Worm (Caenorhabditis elegans) whole organism, mixed stage, embryonic: Measurements from ENCODE around the gene amx-1.
"Not testable (repeated sequence)": the region's sequence is repeated elsewhere in the genome, so short reads cannot be mapped to it uniquely, and the experiment has no call there.

Source experiments
- M03D4.4 ChIP-seq: sonication (generic microtip); optimal IDR thresholded peaks from 2 replicates; lab custom pipeline; 2017; ENCODE audit warnings: mild to moderate bottlenecking, missing genetic modification characterization, missing compliant biosample characterization
- bed-3 ChIP-seq: fragments of 200-800 bp; sonication (Bioruptor generic); optimal IDR thresholded peaks from 3 replicates; lab custom pipeline; 2018; ENCODE audit warnings: mild to moderate bottlenecking, missing genetic modification characterization, moderate library complexity, missing compliant biosample characterization
- blmp-1 ChIP-seq: fragments of 150-350 bp; optimal IDR thresholded peaks from 2 replicates; lab custom pipeline; 2014; ENCODE audit warnings: missing biosample characterization, missing genetic modification characterization
- ceh-39 ChIP-seq: fragments of 150-350 bp; optimal IDR thresholded peaks from 2 replicates; lab custom pipeline; 2014; ENCODE audit warnings: missing biosample characterization, missing genetic modification characterization
- ceh-43 ChIP-seq: fragments of 200-800 bp; sonication (Bioruptor generic); optimal IDR thresholded peaks from 2 replicates; lab custom pipeline; 2018; ENCODE audit warnings: mild to moderate bottlenecking, missing genetic modification characterization, moderate library complexity, missing compliant biosample characterization
- ceh-83 ChIP-seq: fragments of 200-800 bp; sonication (Bioruptor generic); optimal IDR thresholded peaks from 2 replicates; lab custom pipeline; 2018; ENCODE audit warnings: mild to moderate bottlenecking, missing genetic modification characterization, missing compliant biosample characterization
- ces-1 ChIP-seq: fragments of 150-350 bp; optimal IDR thresholded peaks from 2 replicates; lab custom pipeline; 2014; ENCODE audit warnings: missing biosample characterization, missing genetic modification reagents, missing genetic modification characterization
- cnd-1 ChIP-seq: fragments of 200-800 bp; sonication (Bioruptor generic); optimal IDR thresholded peaks from 2 replicates; lab custom pipeline; 2018; ENCODE audit warnings: mild to moderate bottlenecking, missing genetic modification characterization, missing compliant biosample characterization
- drap-1 ChIP-seq: fragments of 200-800 bp; sonication (Bioruptor generic); optimal IDR thresholded peaks from 3 replicates; lab custom pipeline; 2018; ENCODE audit warnings: mild to moderate bottlenecking, missing genetic modification characterization, missing compliant biosample characterization
- elt-1 ChIP-seq: sonication (generic microtip); optimal IDR thresholded peaks from 2 replicates; lab custom pipeline; 2017; ENCODE audit warnings: missing genetic modification characterization, mild to moderate bottlenecking, missing compliant biosample characterization, antibody characterized with exemption, moderate library complexity, borderline replicate concordance; ENCODE audit not compliant: insufficient read depth
- elt-3 ChIP-seq: fragments of 150-350 bp; optimal IDR thresholded peaks from 2 replicates; lab custom pipeline; 2014; ENCODE audit warnings: missing biosample characterization, missing genetic modification characterization
- ham-2 ChIP-seq: fragments of 200-800 bp; sonication (Bioruptor generic); optimal IDR thresholded peaks from 2 replicates; lab custom pipeline; 2018; ENCODE audit warnings: mild to moderate bottlenecking, missing genetic modification characterization, missing compliant biosample characterization
- hlh-1 ChIP-seq: fragments of 150-350 bp; optimal IDR thresholded peaks from 2 replicates; lab custom pipeline; 2014; ENCODE audit warnings: missing biosample characterization, missing genetic modification reagents, missing genetic modification characterization
- lin-13 ChIP-seq: fragments of 150-350 bp; optimal IDR thresholded peaks from 2 replicates; lab custom pipeline; 2014; ENCODE audit warnings: missing biosample characterization, missing genetic modification characterization
- lin-32 ChIP-seq: fragments of 200-800 bp; sonication (Bioruptor generic); optimal IDR thresholded peaks from 2 replicates; lab custom pipeline; 2018; ENCODE audit warnings: mild to moderate bottlenecking, missing genetic modification characterization, missing compliant biosample characterization
- lsy-2 ChIP-seq: fragments of 150-350 bp; optimal IDR thresholded peaks from 2 replicates; lab custom pipeline; 2014; ENCODE audit warnings: missing biosample characterization, missing genetic modification characterization
- mab-5 ChIP-seq: fragments of 150-350 bp; optimal IDR thresholded peaks from 2 replicates; lab custom pipeline; 2014; ENCODE audit warnings: missing biosample characterization, missing genetic modification characterization
- mep-1 ChIP-seq: fragments of 150-350 bp; optimal IDR thresholded peaks from 2 replicates; lab custom pipeline; 2017; ENCODE audit warnings: missing biosample characterization, missing genetic modification reagents, missing genetic modification characterization, inconsistent platforms
- mls-2 ChIP-seq: sonication (generic microtip); optimal IDR thresholded peaks from 2 replicates; lab custom pipeline; 2016; ENCODE audit warnings: mild to moderate bottlenecking, missing genetic modification characterization, moderate library complexity, missing compliant biosample characterization
- nhr-12 ChIP-seq: fragments of 150-350 bp; optimal IDR thresholded peaks from 2 replicates; lab custom pipeline; 2014; ENCODE audit warnings: missing biosample characterization, missing genetic modification characterization
- nhr-2 ChIP-seq: fragments of 150-350 bp; optimal IDR thresholded peaks from 2 replicates; lab custom pipeline; 2014; ENCODE audit warnings: missing biosample characterization, missing genetic modification characterization
- nhr-28 ChIP-seq: fragments of 150-350 bp; optimal IDR thresholded peaks from 2 replicates; lab custom pipeline; 2014; ENCODE audit warnings: missing biosample characterization, missing genetic modification characterization
- nhr-76 ChIP-seq: sonication (generic microtip); optimal IDR thresholded peaks from 2 replicates; lab custom pipeline; 2017; ENCODE audit warnings: missing biosample characterization, missing genetic modification characterization
- pha-4 ChIP-seq: fragments of 150-350 bp; optimal IDR thresholded peaks from 2 replicates; lab custom pipeline; 2018; ENCODE audit warnings: missing biosample characterization, missing genetic modification reagents, missing genetic modification characterization
- sem-2 ChIP-seq: fragments of 200-800 bp; sonication (Bioruptor generic); optimal IDR thresholded peaks from 2 replicates; lab custom pipeline; 2018; ENCODE audit warnings: mild to moderate bottlenecking, missing genetic modification characterization, missing compliant biosample characterization
- snpc-4 ChIP-seq: fragments of 150-350 bp; optimal IDR thresholded peaks from 2 replicates; lab custom pipeline; 2014; ENCODE audit warnings: missing biosample characterization, missing genetic modification characterization
- sptf-1 ChIP-seq: sonication (generic microtip); optimal IDR thresholded peaks from 2 replicates; lab custom pipeline; 2017; ENCODE audit warnings: mild to moderate bottlenecking, missing genetic modification characterization, moderate library complexity, missing compliant biosample characterization
- tbx-8 ChIP-seq: fragments of 200-800 bp; sonication (Bioruptor generic); optimal IDR thresholded peaks from 2 replicates; lab custom pipeline; 2018; ENCODE audit warnings: mild to moderate bottlenecking, missing genetic modification characterization, moderate library complexity, missing compliant biosample characterization
- unc-120 ChIP-seq: sonication (generic microtip); optimal IDR thresholded peaks from 2 replicates; lab custom pipeline; 2017; ENCODE audit warnings: missing genetic modification characterization, missing compliant biosample characterization; ENCODE audit not compliant: poor library complexity, severe bottlenecking
- unc-39 ChIP-seq: fragments of 150-350 bp; optimal IDR thresholded peaks from 2 replicates; lab custom pipeline; 2014; ENCODE audit warnings: missing biosample characterization, missing genetic modification characterization
- unc-62 ChIP-seq: fragments of 150-350 bp; optimal IDR thresholded peaks from 2 replicates; lab custom pipeline; 2014; ENCODE audit warnings: missing biosample characterization, missing genetic modification reagents, missing genetic modification characterization
- ztf-11 ChIP-seq: fragments of 150-350 bp; optimal IDR thresholded peaks from 2 replicates; lab custom pipeline; 2014; ENCODE audit warnings: missing biosample characterization, missing genetic modification characterization

Gene amx-1

ce11 chrIII:3839635-3840034 is 17.4 kb downstream of the amx-1 start, which contains the start of gene cyp-25A3:
Gene cyp-25A3 (minus strand): TSS chrIII:3839735.
- TF ChIP-seq tbx-8 (GFP tag; lab: Kevin White, UChicago) (no peak), ceh-43 (no peak), lin-13 (tag; lab: Kevin White, UChicago) (no peak), nhr-76 (tag; lab: Kevin White, UChicago) (no peak), mab-5 (tag; lab: Kevin White, UChicago) (no peak), nhr-28 (tag; lab: Kevin White, UChicago) (no peak), hlh-1 (tag; lab: Kevin White, UChicago) (no peak), ces-1 (GFP tag; lab: Kevin White, UChicago) (no peak), ceh-39 (no peak), elt-3 (tag; lab: Kevin White, UChicago) (no peak), blmp-1 (tag; lab: Kevin White, UChicago) (no peak)

ce11 chrIII:3840279-3840678 is 18.1 kb downstream of the amx-1 start, which contains the start of gene C36A4.11:
Gene C36A4.11 (plus strand): TSS chrIII:3840579.
- TF ChIP-seq snpc-4, ztf-11, blmp-1 (tag; lab: Kevin White, UChicago): not testable (repeated sequence)

ce11 chrIII:3843514-3843913 is 21.3 kb downstream of the amx-1 start, which contains the start of gene C36A4.4:
Gene C36A4.4 (minus strand): TSS chrIII:3843614.
- TF ChIP-seq blmp-1 (tag; lab: Kevin White, UChicago); ceh-39; ces-1 (GFP tag; lab: Kevin White, UChicago): not testable (repeated sequence)

DNA sequence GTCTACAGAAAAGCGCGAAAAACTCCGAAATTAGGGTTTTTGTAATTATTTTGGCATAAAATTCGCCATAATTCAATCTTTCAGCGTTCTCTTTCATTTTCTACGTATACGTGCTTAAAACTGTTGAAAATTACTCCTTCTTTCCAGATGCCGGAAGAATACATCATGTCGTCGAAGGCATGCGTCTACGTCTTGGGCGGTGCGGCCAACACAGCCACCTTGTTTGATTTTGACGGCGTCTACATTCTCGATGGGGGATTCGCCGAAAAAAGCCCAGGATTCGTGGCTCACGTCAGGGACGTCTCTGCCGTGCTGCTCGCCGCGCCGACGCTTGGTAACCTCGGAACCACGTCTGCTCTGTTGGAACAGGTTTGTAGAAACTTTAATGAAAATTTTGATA is 22.5 kb downstream of the amx-1 start, which contains the start of gene maph-1.3:
maph-1.3 (plus strand) TSS at position 148 of the 400 bp plus-strand sequence.
- not testable (repeated sequence) for TF ChIP-seq elt-3 (tag; lab: Kevin White, UChicago); M03D4.4 (tag; lab: Kevin White, UChicago); pha-4

DNA sequence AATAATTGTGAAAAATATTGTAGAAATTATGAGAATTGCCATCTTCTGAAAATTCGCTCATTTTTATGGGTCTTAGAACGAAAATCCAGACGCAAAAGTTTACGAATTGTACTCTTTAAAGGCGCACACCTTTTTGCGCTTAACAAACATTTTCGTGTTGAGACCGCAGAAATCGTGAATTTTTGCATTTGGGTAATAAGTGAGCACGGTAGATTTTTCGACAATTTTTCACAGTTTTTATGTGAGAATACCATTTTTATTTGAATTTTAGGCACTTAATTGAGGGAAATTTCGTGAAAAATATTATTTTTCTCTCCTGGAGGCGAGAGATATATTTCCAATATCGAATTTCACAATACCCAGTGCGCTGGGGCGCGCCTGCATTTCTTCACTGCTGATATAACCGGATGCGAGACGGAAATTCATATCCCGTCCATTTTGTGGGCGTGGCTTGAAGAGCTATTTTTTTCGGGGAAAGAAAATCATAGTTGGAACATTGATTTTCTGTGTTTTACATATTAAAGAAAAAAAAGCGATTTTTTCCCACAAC is 29.9 kb downstream of the amx-1 start, which contains the start of gene cyp-25A4:
cyp-25A4 (minus strand) TSS at position 51 of the 550 bp plus-strand sequence.
- TF ChIP-seq ztf-11 (tag; lab: Kevin White, UChicago); lsy-2 (tag; lab: Kevin White, UChicago); pha-4: not testable (repeated sequence)

ce11 chrIII:3854868-3855267 is 32.7 kb downstream of the amx-1 start:
- TF ChIP-seq lsy-2 (tag; lab: Kevin White, UChicago) = peak; percentile 52
- TF ChIP-seq, all 35 proteins: peak for 1; not testable (repeated sequence) for 34

- TF ChIP-seq lsy-2 (tag; lab: Kevin White, UChicago) = peak; percentile 88
Measured at ce11 chrIII:3857007-3857406, 34.8 kb downstream of the amx-1 start.

DNA sequence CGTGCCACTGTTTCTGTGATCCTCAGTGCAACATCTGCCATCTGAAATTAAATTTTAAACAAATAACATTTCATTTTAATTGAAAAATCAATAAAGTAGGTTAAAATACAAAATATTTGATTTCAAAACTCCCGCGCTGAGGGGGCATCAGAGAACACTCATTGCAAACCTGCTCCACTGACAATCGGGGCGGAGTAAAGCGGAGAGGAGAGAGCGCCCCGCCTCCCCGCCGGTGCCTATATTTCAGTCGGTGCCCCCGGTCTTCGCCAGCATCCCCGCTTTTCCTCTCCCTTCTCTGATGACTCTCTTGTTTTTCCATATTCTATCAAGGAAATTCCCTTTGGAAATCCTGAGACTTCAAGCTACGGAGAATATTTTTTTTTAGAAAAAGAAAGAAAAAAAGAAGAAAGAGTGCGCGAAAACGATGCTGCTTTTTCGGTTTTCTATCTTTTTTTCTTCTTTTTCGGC is 40.7 kb downstream of the amx-1 start, which contains the start of gene brc-1:
brc-1 (minus strand) TSS at position 51 of the 468 bp plus-strand sequence.
- TF ChIP-seq bed-3 (GFP tag; lab: Kevin White, UChicago) (no peak), elt-3 (tag; lab: Kevin White, UChicago) (no peak), nhr-12 (tag; lab: Kevin White, UChicago) (no peak), ceh-39 (no peak), ceh-43 (no peak), ham-2 (GFP tag; lab: Kevin White, UChicago) (peak; percentile 59), mep-1 (tag; lab: Kevin White, UChicago) (peak; percentile 83), unc-62 (GFP tag; lab: Kevin White, UChicago) (peak; percentile 6), elt-1 (tag; lab: Kevin White, UChicago) (no peak), lsy-2 (tag; lab: Kevin White, UChicago) (peak; percentile 90), mab-5 (tag; lab: Kevin White, UChicago) (no peak), sptf-1 (tag; lab: Kevin White, UChicago) (peak; percentile 71), cnd-1 (tag; lab: Kevin White, UChicago) (peak; percentile 31), ceh-83 (peak; percentile 12), sem-2 (no peak), nhr-2 (no peak), lin-13 (tag; lab: Kevin White, UChicago) (peak; percentile 50), tbx-8 (GFP tag; lab: Kevin White, UChicago) (no peak), ces-1 (GFP tag; lab: Kevin White, UChicago) (peak; percentile 65), lin-32 (GFP tag; lab: Kevin White, UChicago) (peak; percentile 15), pha-4 (peak; percentile 67), ztf-11 (tag; lab: Kevin White, UChicago) (no peak), nhr-28 (tag; lab: Kevin White, UChicago) (no peak), drap-1 (GFP tag; lab: Kevin White, UChicago) (peak; percentile 68), unc-39 (no peak), mls-2 (tag; lab: Kevin White, UChicago) (peak; percentile 48), unc-120 (tag; lab: Kevin White, UChicago) (peak; percentile 17)
